Fruit fly (Drosophila melanogaster): ENCODE measurements around the gene CG13733.

The CG13733 gene

DNA sequence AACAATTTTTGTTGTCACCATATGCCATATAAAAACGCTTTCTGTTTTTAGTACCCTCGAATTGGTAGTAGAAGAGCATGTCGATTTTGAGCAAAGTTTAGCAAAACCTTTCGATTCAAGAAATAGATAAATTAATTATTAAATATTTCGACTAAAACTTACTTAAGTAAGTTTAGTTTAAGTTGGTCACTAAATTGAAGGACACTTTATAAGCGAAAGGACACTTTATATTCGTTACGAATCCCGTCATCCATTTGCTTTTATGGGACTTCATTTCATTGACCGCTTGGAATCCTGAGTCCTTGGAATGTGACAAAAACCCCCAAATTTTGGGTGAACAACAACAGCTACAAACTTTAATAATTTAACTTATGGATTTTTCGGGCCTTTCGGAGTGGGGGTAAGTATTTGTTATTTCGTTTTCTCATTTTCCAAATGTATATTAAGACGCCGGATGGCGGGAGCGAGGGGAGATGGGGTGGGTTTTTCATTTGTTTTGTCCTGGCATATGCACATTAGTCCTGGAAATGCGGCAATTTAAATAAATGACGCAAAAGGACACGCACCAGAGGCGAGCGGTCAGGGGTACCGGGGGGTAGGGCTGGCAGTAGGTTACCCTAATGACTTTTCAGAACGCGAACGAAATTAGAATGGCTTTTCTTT lies 19.7 kb downstream of the CG13733 start (continued):
- TF ChIP-seq Spps (tag; optimal IDR thresholded peaks at IDR 0.05) = no peak
- TF ChIP-seq PHDP (tag; optimal IDR thresholded peaks at IDR 0.05) = peak; percentile 29
- TF ChIP-seq Meics (GFP tag; optimal IDR thresholded peaks at IDR 0.05) = peak; percentile 39
- no peak for TF ChIP-seq CG3163 (GFP tag; optimal IDR thresholded peaks at IDR 0.05)
- peak; percentile 43 for TF ChIP-seq CG4360 (GFP tag; IDR thresholded peaks at IDR 0.05)
- no peak for TF ChIP-seq CG16863 (GFP tag; optimal IDR thresholded peaks at IDR 0.05)
- TF ChIP-seq CG12769 (tag; optimal IDR thresholded peaks at IDR 0.05) = no peak
- TF ChIP-seq CG12104 (GFP tag; optimal IDR thresholded peaks at IDR 0.05) = no peak
- peak; percentile 81 for TF ChIP-seq sens (GFP tag)
- TF ChIP-seq CG7357 (GFP tag; IDR thresholded peaks at IDR 0.05) = no peak
- TF ChIP-seq pzg (GFP tag; optimal IDR thresholded peaks at IDR 0.05) = no peak
- TF ChIP-seq D (optimal IDR thresholded peaks at IDR 0.05) = no peak
- TF ChIP-seq D (GFP tag; optimal IDR thresholded peaks at IDR 0.05) = peak; percentile 32
- TF ChIP-seq Bdp1 (GFP tag; optimal IDR thresholded peaks at IDR 0.05) = no peak
- no peak for TF ChIP-seq CG5245 (GFP tag; optimal IDR thresholded peaks at IDR 0.05)
- TF ChIP-seq tup (GFP tag; optimal IDR thresholded peaks at IDR 0.05) = peak; percentile 13
- no peak for TF ChIP-seq Ravus (GFP tag; IDR thresholded peaks at IDR 0.05)
- no peak for TF ChIP-seq Elba2 (GFP tag; optimal IDR thresholded peaks at IDR 0.05)
- TF ChIP-seq CTCF (GFP tag; optimal IDR thresholded peaks at IDR 0.05) = no peak
- no peak for TF ChIP-seq CG32767 (GFP tag; IDR thresholded peaks at IDR 0.05)
- no peak for TF ChIP-seq CG1602 (GFP tag; optimal IDR thresholded peaks at IDR 0.05)
- peak; percentile 12 for TF ChIP-seq tio (GFP tag; optimal IDR thresholded peaks at IDR 0.05)
- no peak for TF ChIP-seq Ets97D (GFP tag; optimal IDR thresholded peaks at IDR 0.05)
- 0 out of 2 replicates have a peak, but pooled peaks have one; percentile 27 for TF ChIP-seq Atf6 (GFP tag; IDR thresholded peaks at IDR 0.05)
- TF ChIP-seq CG10209 (GFP tag; optimal IDR thresholded peaks at IDR 0.05) = peak; percentile 25
- no peak for TF ChIP-seq yki (optimal IDR thresholded peaks at IDR 0.05)
- TF ChIP-seq repo (GFP tag; optimal IDR thresholded peaks at IDR 0.05) = no peak
- peak; percentile 37 for TF ChIP-seq Fer1 (GFP tag; optimal IDR thresholded peaks at IDR 0.05)
- TF ChIP-seq chn (GFP tag; optimal IDR thresholded peaks at IDR 0.05) = no peak
- no peak for TF ChIP-seq CG2889 (GFP tag; IDR thresholded peaks at IDR 0.05)
- TF ChIP-seq CG10147 (GFP tag; optimal IDR thresholded peaks at IDR 0.05) = peak; percentile 6
- TF ChIP-seq eve (GFP tag; optimal IDR thresholded peaks at IDR 0.05) = peak in 1 of 2 experiments; percentile 48
- TF ChIP-seq inv (GFP tag; IDR thresholded peaks at IDR 0.05; ENCODE audit: partially characterized antibody) = no peak
- no peak for TF ChIP-seq fd64A (GFP tag; optimal IDR thresholded peaks at IDR 0.05)
- peak; percentile 12 for TF ChIP-seq CG6813 (GFP tag; optimal IDR thresholded peaks at IDR 0.05)
- 0 out of 3 replicates have a peak, but pooled peaks have one; percentile 34 for TF ChIP-seq H15 (GFP tag; IDR thresholded peaks at IDR 0.05)
- TF ChIP-seq kni (GFP tag; optimal IDR thresholded peaks at IDR 0.05) = no peak
- peak; percentile 77 for TF ChIP-seq crol (GFP tag; IDR thresholded peaks at IDR 0.05)
- peak; percentile 68 for TF ChIP-seq row (GFP tag; IDR thresholded peaks at IDR 0.05)
- peak; percentile 6 for TF ChIP-seq Fer3 (tag; optimal IDR thresholded peaks at IDR 0.05)
- no peak for TF ChIP-seq CG31224 (GFP tag; IDR thresholded peaks at IDR 0.05)
- TF ChIP-seq trem (tag; optimal IDR thresholded peaks at IDR 0.05) = peak; percentile 16
- no peak for TF ChIP-seq CG3281 (GFP tag; optimal IDR thresholded peaks at IDR 0.05)
- TF ChIP-seq CG6791 (GFP tag; IDR thresholded peaks at IDR 0.05; ENCODE audit: partially characterized antibody) = no peak
- peak; percentile 45; the same call in 1 of the 2 replicates for TF ChIP-seq CG14441 (GFP tag; IDR thresholded peaks at IDR 0.05)
- peak; percentile 43 for TF ChIP-seq Ssrp (tag; optimal IDR thresholded peaks at IDR 0.05)
- TF ChIP-seq sd (tag; optimal IDR thresholded peaks at IDR 0.05) = peak; percentile 51
- peak; percentile 11 for TF ChIP-seq CG6683 (GFP tag; optimal IDR thresholded peaks at IDR 0.05)
- TF ChIP-seq eyg (GFP tag; optimal IDR thresholded peaks at IDR 0.05) = no peak
- TF ChIP-seq CG6689 (GFP tag; IDR thresholded peaks at IDR 0.05) = peak; percentile 60; the same call in 1 of the 2 replicates
- no peak for TF ChIP-seq C15 (GFP tag; IDR thresholded peaks at IDR 0.05)
- no peak for TF ChIP-seq CG8359 (GFP tag; optimal IDR thresholded peaks at IDR 0.05; ENCODE audit: borderline replicate concordance)
